Worm (Caenorhabditis elegans) whole organism, dauer: ENCODE data around the gene F07C4.10.

ENCODE experiments used
- unc-62 ChIP-seq: sonication (generic microtip); optimal IDR thresholded peaks from 2 replicates; lab custom pipeline; 2017; ENCODE audit warnings: missing biosample characterization, missing genetic modification reagents, missing genetic modification characterization

The F07C4.10 gene

DNA sequence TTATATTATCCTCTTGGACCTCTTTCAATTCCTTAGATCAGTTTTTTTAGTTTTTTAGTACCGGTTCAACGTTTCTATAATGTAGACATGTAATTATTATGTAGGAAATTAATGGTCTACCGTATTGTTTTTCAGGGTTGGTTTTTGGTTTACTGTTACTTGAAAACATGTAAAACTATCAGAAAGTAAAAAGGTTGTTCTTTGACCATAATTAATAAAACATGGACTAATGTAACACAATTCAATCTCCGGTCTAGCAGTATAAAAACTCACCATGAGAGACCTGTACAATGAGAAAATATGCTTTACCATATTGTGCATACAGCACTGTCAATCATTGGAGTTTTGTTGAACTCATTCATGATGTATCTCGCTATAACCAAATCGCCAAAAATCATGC lies 4.2 kb downstream of the F07C4.10 start, which contains the start of gene srd-29:
srd-29 (plus strand) TSS at position 301 of the 400 bp plus-strand sequence.
- TF ChIP-seq unc-62: no peak

DNA sequence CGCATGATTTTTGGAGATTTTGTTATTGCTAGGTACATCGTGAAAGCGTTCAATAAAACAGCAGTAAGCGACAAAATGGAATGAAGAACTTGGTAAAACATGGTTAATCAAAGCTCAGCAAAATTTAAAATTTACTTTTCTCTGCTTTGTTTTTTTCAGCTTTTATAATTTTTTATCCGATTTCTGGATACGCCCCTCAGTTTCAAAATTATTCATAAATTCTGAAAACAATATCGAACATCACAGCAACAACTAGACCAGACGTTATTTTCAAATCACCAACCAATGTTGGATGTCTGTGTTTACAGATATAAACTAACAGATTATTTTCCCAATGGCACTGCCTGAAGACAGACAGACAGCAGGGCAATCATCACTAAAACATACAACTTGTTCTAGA lies 5.0 kb downstream of the F07C4.10 start, which contains the start of gene srd-31:
srd-31 (minus strand) TSS at position 101 of the 400 bp plus-strand sequence.
- no peak for TF ChIP-seq unc-62

DNA sequence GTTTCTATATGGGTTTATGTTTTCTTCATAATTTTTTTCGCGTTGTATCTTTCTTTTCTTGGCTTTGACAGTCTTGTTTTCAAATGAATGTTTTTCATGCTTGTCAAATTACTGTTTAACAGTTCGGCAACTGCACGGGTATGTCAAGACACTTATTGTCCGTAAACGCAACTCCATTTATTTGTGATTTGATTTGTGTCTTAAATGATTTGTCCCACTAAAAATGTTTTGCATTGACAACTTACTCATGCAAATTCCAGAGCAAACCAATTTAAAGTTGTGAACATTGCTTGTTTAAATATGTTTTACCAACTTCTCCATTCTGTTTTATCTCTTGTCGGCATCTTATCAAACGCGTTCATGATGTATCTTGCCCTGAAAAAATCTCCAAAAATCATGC lies 8.0 kb downstream of the F07C4.10 start, which contains the start of gene srd-25:
srd-25 (plus strand) TSS at position 301 of the 400 bp plus-strand sequence.
- no peak for TF ChIP-seq unc-62

DNA sequence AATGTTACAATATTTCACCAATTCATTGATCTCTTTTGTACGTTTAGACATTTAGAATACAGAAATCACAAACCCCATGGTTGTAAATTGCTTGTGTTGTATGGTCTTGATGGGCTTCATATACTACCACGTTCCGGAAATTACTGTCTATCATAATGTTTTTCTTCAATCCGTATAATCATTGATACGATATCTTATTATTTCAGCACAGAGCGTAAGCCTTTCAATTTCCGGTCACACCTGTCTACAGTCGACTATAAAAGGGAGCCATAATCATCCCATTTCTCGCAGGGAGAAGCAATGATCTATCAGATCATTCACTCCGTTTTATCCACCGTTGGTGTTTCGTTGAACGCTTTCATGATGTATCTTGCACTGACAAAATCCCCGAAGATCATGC lies 10.2 kb downstream of the F07C4.10 start, which contains the start of gene srd-30:
srd-30 (plus strand) TSS at position 301 of the 400 bp plus-strand sequence.
- no peak for TF ChIP-seq unc-62

DNA sequence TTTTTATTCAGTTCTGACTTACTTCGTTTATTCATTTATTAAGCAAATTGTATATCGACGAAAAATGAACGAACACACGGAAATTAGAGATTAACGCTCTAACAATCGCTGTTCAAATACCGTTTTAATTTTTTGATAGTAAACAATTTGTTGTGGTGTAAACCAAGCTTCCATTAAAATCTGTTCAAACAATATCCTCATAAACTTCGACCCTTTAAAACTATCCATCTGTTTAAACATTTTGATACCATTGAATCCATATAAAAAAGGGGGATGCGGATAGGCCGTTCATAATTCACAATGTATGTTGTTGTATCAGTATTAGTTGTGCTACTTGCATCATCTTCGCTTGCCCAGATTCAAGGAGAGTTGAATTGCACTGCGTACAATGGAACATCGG lies 13.1 kb downstream of the F07C4.10 start, which contains the start of gene F07C4.6:
F07C4.6 (plus strand) TSS at position 301 of the 400 bp plus-strand sequence.
- TF ChIP-seq unc-62: no peak

DNA sequence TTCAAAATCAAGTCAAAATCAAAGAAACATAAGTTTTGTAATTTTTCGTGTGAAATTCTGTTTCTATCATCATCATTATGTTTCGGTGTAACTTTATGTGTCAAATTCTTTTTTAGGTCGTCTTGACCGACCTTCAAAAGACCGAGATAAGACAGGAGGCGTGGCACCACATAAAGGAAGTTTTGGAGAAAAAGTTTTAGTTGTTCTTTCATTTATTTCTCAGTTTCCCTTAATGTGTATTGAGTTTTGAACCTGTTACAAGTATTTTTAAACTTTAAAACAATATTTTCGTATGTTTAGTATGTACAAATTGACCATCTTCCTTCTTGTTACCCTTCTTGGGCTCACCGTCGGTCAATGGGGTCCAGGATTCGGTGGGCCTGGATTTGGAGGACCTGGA lies 15.0 kb downstream of the F07C4.10 start, which contains the start of gene grsp-4:
grsp-4 (plus strand) TSS at position 301 of the 400 bp plus-strand sequence.
- TF ChIP-seq unc-62: no peak

DNA sequence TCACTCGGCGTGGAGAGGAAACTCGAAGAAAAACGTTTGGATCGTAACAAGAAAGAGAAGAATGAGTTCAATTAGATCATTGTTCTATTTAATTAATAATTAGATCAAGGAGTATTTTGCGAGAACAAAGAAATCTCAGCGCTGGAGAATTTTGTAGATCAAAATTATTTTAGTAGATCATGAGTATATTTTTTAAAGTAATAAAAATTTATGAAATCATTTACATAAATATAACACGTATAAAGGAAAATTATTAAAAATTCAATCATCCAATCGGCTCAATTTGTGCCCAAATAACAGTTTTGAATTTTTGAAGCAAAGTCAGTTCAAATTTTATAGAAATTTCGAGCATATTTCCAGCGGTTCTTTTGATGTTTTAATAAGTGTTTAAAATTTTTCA lies 15.5 kb downstream of the F07C4.10 start, which contains the start of gene C50E3.13:
C50E3.13 (minus strand) TSS at position 101 of the 400 bp plus-strand sequence.
- no peak for TF ChIP-seq unc-62

DNA sequence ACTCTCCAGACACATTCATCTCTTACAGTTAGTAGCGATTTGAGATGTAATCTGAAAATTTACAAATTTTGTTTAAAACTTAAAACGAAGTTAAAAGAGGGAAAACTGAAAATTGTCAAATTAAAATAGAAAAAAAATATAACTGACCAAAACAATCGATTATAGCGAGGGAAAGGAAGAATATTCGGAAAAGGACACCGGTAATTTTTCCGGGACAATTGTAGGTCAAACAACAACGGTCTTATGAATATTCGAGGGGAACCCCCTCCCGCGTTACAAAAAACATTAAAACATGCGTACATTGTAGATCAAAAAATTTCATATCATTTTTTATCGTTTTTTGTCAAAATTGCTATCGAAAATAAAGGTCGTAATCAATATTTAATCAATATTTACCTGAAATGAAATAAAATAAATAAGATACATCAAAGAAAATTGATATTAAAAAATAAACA lies 17.6 kb downstream of the F07C4.10 start, which contains the start of gene C50E3.12:
C50E3.12 (minus strand) TSS at position 51 of the 455 bp plus-strand sequence.
- no peak for TF ChIP-seq unc-62

DNA sequence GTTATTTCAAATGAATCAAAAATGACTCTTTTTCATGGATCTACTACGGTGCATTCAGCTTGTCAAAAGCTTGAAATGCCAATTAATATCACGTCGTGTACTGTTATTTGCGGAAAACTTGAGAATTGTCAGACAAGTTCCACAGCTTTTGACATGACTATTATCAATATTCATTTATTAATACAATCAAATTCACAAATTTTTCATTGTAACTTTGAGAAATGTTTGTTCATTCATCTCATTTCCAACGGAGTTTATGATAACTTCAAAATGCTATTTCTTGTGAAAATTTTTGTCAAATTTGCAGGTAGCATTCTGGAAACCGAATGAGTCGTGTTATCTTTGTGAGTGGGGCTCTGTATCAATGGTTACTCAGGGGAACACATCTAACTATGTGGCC lies 21.6 kb downstream of the F07C4.10 start, which contains the start of gene C50E3.15:
C50E3.15 (plus strand) TSS at position 301 of the 400 bp plus-strand sequence.
- TF ChIP-seq unc-62: no peak

DNA sequence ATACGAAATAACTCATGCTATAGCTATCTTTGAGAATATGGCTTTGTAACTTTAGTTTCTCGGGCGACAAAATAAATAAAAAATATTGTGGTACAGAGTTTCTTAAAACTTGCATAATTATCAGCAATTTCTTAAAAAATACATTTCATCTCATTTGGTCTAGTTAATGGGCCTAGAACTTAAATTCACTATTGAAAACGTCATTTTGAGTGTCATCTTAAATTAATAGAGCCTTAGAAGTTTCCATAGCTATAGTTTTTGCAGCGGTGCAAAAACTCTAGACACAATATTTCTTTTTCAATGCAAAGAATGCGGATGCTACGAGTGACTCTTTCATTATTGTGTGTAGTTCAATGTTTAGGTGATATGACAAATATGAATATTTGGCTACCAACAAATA lies 27.6 kb downstream of the F07C4.10 start, which contains the start of gene clec-215:
clec-215 (plus strand) TSS at position 301 of the 400 bp plus-strand sequence.
- TF ChIP-seq unc-62: no peak

DNA sequence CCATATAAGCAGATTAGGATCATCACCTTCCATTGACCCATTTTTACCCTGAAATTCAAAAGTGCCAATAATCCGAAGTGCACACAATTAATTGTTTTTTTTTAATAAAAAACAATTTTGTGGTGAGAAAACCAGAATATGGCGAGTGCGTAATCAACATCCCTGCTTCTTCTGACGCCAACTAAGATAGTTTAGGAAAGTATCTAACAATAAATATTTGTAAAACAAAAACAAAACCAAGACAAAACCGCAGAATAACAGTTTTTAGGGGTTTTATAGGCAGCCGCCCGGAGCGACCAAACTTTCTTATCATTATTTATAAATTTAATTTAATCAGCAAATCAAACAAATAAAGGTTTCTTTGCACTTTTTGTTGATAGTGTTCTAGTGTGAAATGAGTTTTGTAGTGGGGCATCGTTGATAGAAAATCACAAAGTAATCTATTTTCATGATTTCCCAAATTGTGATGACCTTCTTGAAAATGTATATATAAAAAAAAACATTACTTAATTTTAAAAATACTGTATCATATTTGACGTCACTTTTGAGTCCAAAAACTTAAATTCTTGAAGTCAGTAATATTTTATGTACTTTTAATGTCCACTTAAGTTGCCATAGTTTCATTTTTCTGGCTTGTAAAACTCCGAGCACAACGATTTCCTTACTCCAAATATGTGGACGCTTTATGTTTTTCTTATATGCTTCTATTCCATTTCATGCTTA lies 29.8 kb downstream of the F07C4.10 start, which contains the start of the genes folt-3 and clec-214:
folt-3 (minus strand) TSS at position 51 of the 723 bp plus-strand sequence.
clec-214 (plus strand) TSS at position 673 of the 723 bp plus-strand sequence.
- no peak for TF ChIP-seq unc-62

DNA sequence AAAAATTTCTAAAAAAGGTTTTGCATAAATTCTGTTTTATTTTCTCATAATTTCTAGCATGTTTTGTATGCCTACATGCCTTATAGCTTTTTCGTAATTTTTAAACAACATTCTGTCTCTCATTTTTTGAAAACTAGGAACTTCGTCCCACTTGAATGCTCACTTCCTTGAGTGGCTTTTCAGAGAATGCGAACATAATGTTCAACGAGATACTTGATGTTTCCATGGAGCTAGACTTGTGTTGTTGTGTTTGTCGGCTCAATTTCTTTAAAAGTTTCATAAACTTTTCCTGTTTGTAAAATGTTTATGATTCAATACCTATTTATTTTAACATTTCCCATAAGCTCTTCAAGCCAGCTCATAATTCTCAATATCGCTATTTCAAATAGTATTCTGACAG lies 34.8 kb downstream of the F07C4.10 start, which contains the start of gene clec-213:
clec-213 (plus strand) TSS at position 301 of the 400 bp plus-strand sequence.
- no peak for TF ChIP-seq unc-62

DNA sequence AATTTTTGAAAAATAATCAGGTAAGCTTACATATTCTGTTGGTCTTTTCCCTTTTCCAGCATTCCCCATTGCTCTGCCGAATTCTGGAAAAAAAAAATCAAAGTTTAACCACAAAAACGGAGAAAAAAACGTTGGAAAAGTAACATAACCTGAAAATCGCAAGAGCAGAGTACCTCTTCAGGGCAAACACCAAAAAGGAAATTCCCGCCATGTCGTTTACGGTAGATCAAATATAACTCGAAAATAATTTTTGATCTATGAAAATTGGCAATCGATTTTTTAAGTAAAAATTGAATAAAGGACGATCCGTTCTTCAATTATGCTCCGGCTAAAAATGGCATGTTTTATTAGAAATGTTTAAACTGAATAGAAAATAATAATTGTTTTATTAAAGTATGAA lies 36.3 kb downstream of the F07C4.10 start, which contains the start of gene C50E3.11:
C50E3.11 (minus strand) TSS at position 83 of the 400 bp plus-strand sequence.
- no peak for TF ChIP-seq unc-62

DNA sequence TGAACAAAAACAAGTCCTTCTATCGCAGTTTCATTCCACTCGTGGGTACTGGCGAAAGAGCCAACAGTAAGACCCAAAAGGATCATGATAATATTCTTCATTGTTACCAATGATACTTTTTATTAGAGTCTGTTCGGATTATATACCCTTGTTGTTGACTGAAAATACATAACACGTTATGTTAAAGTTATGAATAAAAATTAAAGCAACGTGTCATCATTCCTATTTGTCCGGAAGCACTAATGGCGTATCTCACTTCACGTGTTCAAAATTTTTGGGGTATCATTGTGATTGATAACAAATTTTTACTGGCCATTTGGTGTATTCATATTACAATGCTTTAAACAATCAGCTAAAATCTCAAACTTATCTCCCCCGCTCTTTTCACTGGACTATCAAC lies 38.2 kb downstream of the F07C4.10 start, which contains the start of gene scl-26:
scl-26 (minus strand) TSS at position 101 of the 400 bp plus-strand sequence.
- no peak for TF ChIP-seq unc-62

DNA sequence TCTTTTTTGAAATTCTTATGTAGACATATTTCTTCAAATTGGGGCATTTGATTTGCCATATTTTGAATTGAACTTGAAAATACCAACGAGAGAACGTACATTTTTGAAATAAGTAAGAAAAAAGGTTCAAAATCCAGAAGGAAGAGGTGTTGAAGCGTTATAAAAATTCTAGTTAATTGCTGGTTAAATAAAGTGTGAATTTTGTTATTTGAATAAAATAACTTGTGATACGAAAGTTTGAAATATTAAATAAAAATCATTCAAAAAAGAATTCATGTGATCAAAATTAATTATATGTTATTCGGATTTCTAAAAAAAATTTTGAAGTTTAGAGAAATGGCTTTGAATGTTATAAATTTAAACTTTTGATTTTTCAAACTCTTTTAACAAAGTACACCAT lies 39.5 kb downstream of the F07C4.10 start, which contains the start of gene C50E3.9:
C50E3.9 (minus strand) TSS at position 101 of the 400 bp plus-strand sequence.
- no peak for TF ChIP-seq unc-62

DNA sequence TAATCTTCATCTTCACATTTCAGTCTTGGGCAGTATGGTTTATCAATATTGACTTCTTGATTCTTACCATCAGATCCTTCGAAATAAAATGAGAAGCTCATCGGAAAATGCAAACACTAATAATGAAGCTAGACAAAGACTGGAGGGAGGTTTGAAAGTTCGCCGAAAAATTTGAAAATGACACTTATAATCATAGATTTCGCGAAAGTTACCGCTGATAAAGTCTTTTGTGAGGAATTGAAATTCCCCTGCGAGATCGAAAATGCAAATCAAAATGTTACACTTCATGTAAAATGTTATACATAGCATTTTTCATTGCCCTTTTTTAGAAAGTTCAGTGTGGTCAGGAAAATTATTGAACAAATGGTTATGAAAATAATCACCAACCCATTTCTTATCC lies 41.4 kb downstream of the F07C4.10 start, which contains the start of gene C50E3.7:
C50E3.7 (minus strand) TSS at position 101 of the 400 bp plus-strand sequence.
- TF ChIP-seq unc-62: no peak

DNA sequence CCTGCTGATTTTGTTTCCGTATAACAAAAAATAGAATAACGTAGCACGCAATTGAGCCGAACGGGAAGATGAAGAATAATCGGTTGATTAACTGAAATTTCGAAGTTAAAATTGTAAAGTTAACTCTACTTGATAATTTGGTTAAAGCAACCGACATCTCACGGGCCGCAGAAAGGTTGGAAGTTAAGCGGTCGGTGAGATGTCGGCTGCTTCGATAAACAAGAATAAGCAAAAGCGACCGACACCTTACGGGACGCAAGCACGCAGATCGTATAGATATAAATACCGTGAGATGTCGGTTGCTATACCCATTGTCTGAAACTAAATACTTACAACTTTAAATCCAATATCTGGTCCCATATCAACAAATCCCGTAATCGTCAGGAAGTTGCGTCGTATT lies 44.6 kb downstream of the F07C4.10 start:
- no peak for TF ChIP-seq unc-62
